Fruit fly (Drosophila melanogaster) whole organism, adult: Measurements from ENCODE around the gene CG13313.

Experiments
- CG11617 ChIP-seq: fragments of 200-800 bp; sonication (Bioruptor generic); optimal IDR thresholded peaks from 2 replicates; lab custom pipeline; 2017; ENCODE audit warnings: mild to moderate bottlenecking, missing biosample characterization, missing genetic modification reagents, missing genetic modification characterization
- CG14711 ChIP-seq: fragments of 200-800 bp; sonication (Bioruptor generic); optimal IDR thresholded peaks from 2 replicates; lab custom pipeline; 2018; ENCODE audit warnings: missing biosample characterization, mild to moderate bottlenecking, missing genetic modification characterization, moderate library complexity
- CG5204 ChIP-seq: fragments of 200-800 bp; sonication (Bioruptor generic); optimal IDR thresholded peaks from 2 replicates; lab custom pipeline; 2016; ENCODE audit warnings: missing biosample characterization, missing genetic modification characterization
- CG7101 ChIP-seq: fragments of 200-800 bp; sonication (Bioruptor generic); optimal IDR thresholded peaks from 2 replicates; lab custom pipeline; 2018; ENCODE audit warnings: missing biosample characterization, mild to moderate bottlenecking, missing genetic modification characterization, moderate library complexity
- Clk ChIP-seq: fragments of 200-800 bp; sonication (Bioruptor generic); optimal IDR thresholded peaks from 2 replicates; lab custom pipeline; 2017; ENCODE audit warnings: missing biosample characterization, missing genetic modification characterization
- Hr96 ChIP-seq: fragments of 200-800 bp; sonication (Bioruptor generic); optimal IDR thresholded peaks from 2 replicates; lab custom pipeline; 2016; ENCODE audit warnings: missing biosample characterization, missing genetic modification characterization
- Mnt ChIP-seq: fragments of 200-800 bp; sonication (Bioruptor generic); optimal IDR thresholded peaks from 2 replicates; lab custom pipeline; 2016; ENCODE audit warnings: missing biosample characterization, mild to moderate bottlenecking, missing genetic modification characterization
- cic ChIP-seq: fragments of 200-800 bp; sonication (Bioruptor generic); optimal IDR thresholded peaks from 2 replicates; lab custom pipeline; 2017; ENCODE audit warnings: missing biosample characterization, mild to moderate bottlenecking, missing genetic modification characterization, moderate library complexity
- pad ChIP-seq: fragments of 200-800 bp; sonication (Bioruptor generic); optimal IDR thresholded peaks from 3 replicates; lab custom pipeline; 2017; ENCODE audit warnings: missing biosample characterization, missing genetic modification characterization, mild to moderate bottlenecking, moderate library complexity, missing genetic modification reagents
- toe ChIP-seq: fragments of 200-800 bp; sonication (Bioruptor generic); optimal IDR thresholded peaks from 2 replicates; lab custom pipeline; 2016; ENCODE audit warnings: missing biosample characterization, missing genetic modification characterization

dm6 chr3L:9004788-9005246 is 46.2 kb downstream of the CG13313 start, which contains the start of gene Doc3:
- TF ChIP-seq Clk (GFP tag; lab: Kevin White, UChicago) (no peak), Hr96 (GFP tag; lab: Kevin White, UChicago) (no peak), CG7101 (tag; lab: Kevin White, UChicago) (no peak), CG11617 (GFP tag; lab: Kevin White, UChicago) (no peak), CG5204 (GFP tag; lab: Kevin White, UChicago) (no peak), cic (no peak), Mnt (no peak), pad (GFP tag; lab: Kevin White, UChicago) (no peak), toe (GFP tag; lab: Kevin White, UChicago) (no peak), CG14711 (tag; lab: Kevin White, UChicago) (no peak)
